Worm (Caenorhabditis elegans) whole organism, young adult: ENCODE data around the gene Y6D1A.1.

Experiments
- ccch-3 ChIP-seq: fragments of 200-800 bp; sonication (Bioruptor generic); optimal IDR thresholded peaks from 2 replicates; lab custom pipeline; 2018; ENCODE audit warnings: mild to moderate bottlenecking, missing genetic modification characterization, missing compliant biosample characterization
- ceh-79 ChIP-seq: sonication (generic microtip); optimal IDR thresholded peaks from 2 replicates; lab custom pipeline; 2017; ENCODE audit warnings: mild to moderate bottlenecking, missing genetic modification characterization, missing compliant biosample characterization
- hmg-20 ChIP-seq: fragments of 200-800 bp; sonication (Bioruptor generic); IDR thresholded peaks from 2 replicates; pipeline ENCODE4 v1.3.6; 2022; ENCODE audit warnings: missing genetic modification reagents, missing genetic modification characterization, missing compliant biosample characterization
- lin-35 ChIP-seq, 3 experiments: fragments of 150-350 bp in 2 of 3; sonication (generic microtip) in 1 of 3; optimal IDR thresholded peaks; 2 replicates each; lab custom pipeline; 2014 to 2018; ENCODE audit warnings: missing biosample characterization in 3 of 3, missing genetic modification characterization in 3 of 3, missing genetic modification reagents in 3 of 3
- repo-1 ChIP-seq: sonication (generic microtip); optimal IDR thresholded peaks from 2 replicates; lab custom pipeline; 2017; ENCODE audit warnings: mild to moderate bottlenecking, missing genetic modification characterization, missing compliant biosample characterization
- ztf-22 ChIP-seq: fragments of 200-800 bp; sonication (Bioruptor generic); optimal IDR thresholded peaks from 2 replicates; lab custom pipeline; 2018; ENCODE audit warnings: mild to moderate bottlenecking, missing genetic modification characterization, moderate library complexity, missing compliant biosample characterization

DNA sequence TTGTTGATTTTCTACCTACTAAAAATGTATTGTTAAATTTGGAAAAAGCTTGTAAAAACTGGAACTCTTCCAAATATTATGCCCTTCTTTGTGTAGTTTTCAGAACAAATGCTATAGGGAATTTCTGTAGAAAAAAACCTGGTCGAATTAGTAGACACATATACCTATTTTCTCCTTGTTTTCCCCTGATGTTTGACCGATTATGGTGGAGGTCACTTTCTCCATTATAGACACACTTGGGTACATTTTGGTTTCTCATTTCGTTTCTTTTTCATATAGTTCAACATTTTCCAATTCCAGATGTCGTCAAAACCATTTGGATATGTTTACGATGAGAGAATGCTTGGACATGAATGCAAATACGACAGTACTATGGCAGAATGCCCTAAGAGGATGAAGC, 24.7 kb downstream of the Y6D1A.1 start, which contains the start of gene hda-5:
- no peak for TF ChIP-seq hmg-20 (GFP tag; lab: Robert Waterston, UW)
- no peak for TF ChIP-seq ccch-3 (GFP tag; lab: Kevin White, UChicago)
- no peak for TF ChIP-seq lin-35 (GFP tag; optimal IDR thresholded peaks at IDR 0.05; lab: Kevin White, UChicago)
- TF ChIP-seq ceh-79, result no peak
- no peak for TF ChIP-seq repo-1
- TF ChIP-seq ztf-22 (GFP tag; lab: Kevin White, UChicago), result no peak
